Worm (Caenorhabditis elegans): ENCODE data around the gene C10B5.1.

The C10B5.1 gene

ce11 chrV:8610633-8611404 is 29.8 kb downstream of the C10B5.1 start, which contains the start of gene fip-4:
fip-4 (minus strand) TSS chrV:8611268.
- no peak for TF ChIP-seq lin-39 (tag; optimal IDR thresholded peaks at IDR 0.05)
- TF ChIP-seq nhr-71 (tag; optimal IDR thresholded peaks at IDR 0.05): peak; percentile 52
- peak; percentile 61 for TF ChIP-seq nhr-20 (tag; optimal IDR thresholded peaks at IDR 0.05)
- TF ChIP-seq lin-14 (GFP tag; optimal IDR thresholded peaks at IDR 0.05): peak; percentile 83
- TF ChIP-seq ceh-90 (tag; optimal IDR thresholded peaks at IDR 0.05): no peak
- TF ChIP-seq snpc-4 (tag; optimal IDR thresholded peaks at IDR 0.05): no peak
- 0 out of 2 replicates have a peak, but pooled peaks have one; percentile 42 for TF ChIP-seq grh-1 (GFP tag; IDR thresholded peaks at IDR 0.05)
- TF ChIP-seq efl-3 (GFP tag; optimal IDR thresholded peaks at IDR 0.05): no peak
- peak; percentile 26 for TF ChIP-seq nhr-90 (tag; optimal IDR thresholded peaks at IDR 0.05; ENCODE audit: poor library complexity)
- TF ChIP-seq pax-3 (tag; optimal IDR thresholded peaks at IDR 0.05): no peak
- TF ChIP-seq nhr-19 (GFP tag; conservative IDR thresholded peaks at IDR 0.05): peak; percentile 63
- no peak for TF ChIP-seq swsn-7 (tag; optimal IDR thresholded peaks at IDR 0.05)
- peak in 1 of 2 experiments; percentile 2 for TF ChIP-seq ztf-11 (tag; optimal IDR thresholded peaks at IDR 0.05)
- TF ChIP-seq dpl-1 (GFP tag; optimal IDR thresholded peaks at IDR 0.05): peak in 1 of 3 experiments; percentile 2
- no peak for TF ChIP-seq aha-1 (tag; optimal IDR thresholded peaks at IDR 0.05)
- peak in 3 of 6 experiments; percentile 7 to 75 (median 49) for TF ChIP-seq elt-3 (tag; optimal IDR thresholded peaks at IDR 0.05)
- TF ChIP-seq C34B4.2 (tag; optimal IDR thresholded peaks at IDR 0.05): no peak
- TF ChIP-seq sox-4 (tag; optimal IDR thresholded peaks at IDR 0.05): no peak
- TF ChIP-seq egl-13 (tag; optimal IDR thresholded peaks at IDR 0.05): no peak
- TF ChIP-seq nhr-84 (tag; optimal IDR thresholded peaks at IDR 0.05): no peak
- TF ChIP-seq lsy-2 (tag; optimal IDR thresholded peaks at IDR 0.05): peak; percentile 6 to 30
- TF ChIP-seq pag-3 (tag; optimal IDR thresholded peaks at IDR 0.05; ENCODE audit: borderline replicate concordance, insufficient read depth): no peak
- TF ChIP-seq efl-1 (optimal IDR thresholded peaks at IDR 0.05): no peak
- TF ChIP-seq efl-1 (GFP tag; optimal IDR thresholded peaks at IDR 0.05 in 1 of 2): peak in 1 of 2 experiments; percentile 80
- TF ChIP-seq isw-1 (GFP tag; IDR thresholded peaks at IDR 0.05): no peak
- TF ChIP-seq ceh-82 (tag; optimal IDR thresholded peaks at IDR 0.05): peak in 1 of 3 experiments; percentile 29
- TF ChIP-seq snu-23 (GFP tag; optimal IDR thresholded peaks at IDR 0.05): peak; percentile 56
- no peak for TF ChIP-seq sptf-1 (tag; optimal IDR thresholded peaks at IDR 0.05)
- no peak for TF ChIP-seq F16B12.6 (tag; optimal IDR thresholded peaks at IDR 0.05)
- peak in 1 of 2 experiments; percentile 61 for TF ChIP-seq lin-35 (GFP tag; optimal IDR thresholded peaks at IDR 0.05)
- no peak for TF ChIP-seq nhr-11 (tag; optimal IDR thresholded peaks at IDR 0.05)
- no peak for TF ChIP-seq Y116A8C.19 (tag; optimal IDR thresholded peaks at IDR 0.05; ENCODE audit: borderline replicate concordance)
- peak in 1 of 2 experiments; percentile 77 for TF ChIP-seq mdl-1 (tag; optimal IDR thresholded peaks at IDR 0.05)
- TF ChIP-seq fos-1 (tag; optimal IDR thresholded peaks at IDR 0.05): no peak
- TF ChIP-seq fkh-8 (tag; optimal IDR thresholded peaks at IDR 0.05): no peak
- peak; percentile 99 for TF ChIP-seq blmp-1 (tag; optimal IDR thresholded peaks at IDR 0.05)
- no peak for TF ChIP-seq dsc-1 (tag; optimal IDR thresholded peaks at IDR 0.05)
- TF ChIP-seq elt-2 (tag; optimal IDR thresholded peaks at IDR 0.05): peak; percentile 60
- TF ChIP-seq nhr-28 (tag; optimal IDR thresholded peaks at IDR 0.05): no peak
- TF ChIP-seq lin-15B (tag; optimal IDR thresholded peaks at IDR 0.05): no peak
- no peak for TF ChIP-seq unc-86 (tag; optimal IDR thresholded peaks at IDR 0.05)
- peak; percentile 24 for TF ChIP-seq mep-1 (tag; optimal IDR thresholded peaks at IDR 0.05)
- TF ChIP-seq jun-1 (tag; optimal IDR thresholded peaks at IDR 0.05): no peak
- TF ChIP-seq irx-1 (tag; optimal IDR thresholded peaks at IDR 0.05): peak; percentile 7
- peak; percentile 22 for TF ChIP-seq ztf-4 (tag; optimal IDR thresholded peaks at IDR 0.05)
- peak; percentile 59 for TF ChIP-seq unc-130 (tag; optimal IDR thresholded peaks at IDR 0.05)
- TF ChIP-seq mab-9 (GFP tag; IDR thresholded peaks at IDR 0.05): no peak
- no peak for TF ChIP-seq pqm-1 (tag; optimal IDR thresholded peaks at IDR 0.05)
- TF ChIP-seq ceh-88 (GFP tag; IDR thresholded peaks at IDR 0.05): no peak
- TF ChIP-seq nhr-47 (tag; optimal IDR thresholded peaks at IDR 0.05): peak; percentile 43
- TF ChIP-seq nhr-76 (tag; optimal IDR thresholded peaks at IDR 0.05): no peak
- TF ChIP-seq C16A3.4 (tag; optimal IDR thresholded peaks at IDR 0.05): peak; percentile 31

Data from whole organism, L1 larva.